Fruit fly (Drosophila melanogaster) whole organism, embryonic: ENCODE results near the gene Nadsyn.

Source experiments
- B-H2 ChIP-seq: fragments of 200-800 bp; sonication (Bioruptor generic); optimal IDR thresholded peaks from 2 replicates; lab custom pipeline; 2018; ENCODE audit warnings: missing biosample characterization, mild to moderate bottlenecking, missing genetic modification characterization
- CG10543 ChIP-seq: fragments of 200-800 bp; sonication (Bioruptor generic); optimal IDR thresholded peaks from 3 replicates; lab custom pipeline; 2017; ENCODE audit warnings: missing biosample characterization, mild to moderate bottlenecking, missing genetic modification characterization, moderate library complexity
- CG12659 ChIP-seq: fragments of 200-800 bp; sonication (Bioruptor generic); optimal IDR thresholded peaks from 3 replicates; lab custom pipeline; 2017; ENCODE audit warnings: mild to moderate bottlenecking, missing biosample characterization, missing genetic modification reagents, missing genetic modification characterization
- CG14860 ChIP-seq: fragments of 200-800 bp; sonication (Bioruptor generic); IDR thresholded peaks from 3 replicates; pipeline ENCODE4 v1.3.6; 2022; ENCODE audit warnings: missing biosample characterization, missing genetic modification characterization; ENCODE audit not compliant: partially characterized antibody
- CG15011 ChIP-seq: fragments of 200-800 bp; sonication (Bioruptor generic); optimal IDR thresholded peaks from 3 replicates; lab custom pipeline; 2018; ENCODE audit warnings: missing biosample characterization, mild to moderate bottlenecking, missing genetic modification characterization
- CG16863 ChIP-seq: fragments of 200-800 bp; sonication (Bioruptor generic); optimal IDR thresholded peaks from 3 replicates; lab custom pipeline; 2016; ENCODE audit warnings: missing biosample characterization, missing genetic modification characterization
- CG31441 ChIP-seq: fragments of 200-800 bp; sonication (Bioruptor generic); IDR thresholded peaks from 2 replicates; pipeline ENCODE4 v1.3.6; 2022; ENCODE audit warnings: missing biosample characterization, missing genetic modification characterization
- CG34224 ChIP-seq: fragments of 200-800 bp; sonication (Bioruptor generic); IDR thresholded peaks from 3 replicates; pipeline ENCODE4 v1.3.6; 2022; ENCODE audit warnings: missing biosample characterization, missing genetic modification characterization; ENCODE audit not compliant: partially characterized antibody
- CG3995 ChIP-seq: fragments of 200-800 bp; sonication (Bioruptor generic); optimal IDR thresholded peaks from 3 replicates; lab custom pipeline; 2016; ENCODE audit warnings: missing biosample characterization, missing genetic modification characterization
- CG6791 ChIP-seq: fragments of 200-800 bp; sonication (Bioruptor generic); IDR thresholded peaks from 3 replicates; pipeline ENCODE4 v1.3.6; 2022; ENCODE audit warnings: missing biosample characterization, missing genetic modification characterization; ENCODE audit not compliant: partially characterized antibody
- CG8089 ChIP-seq: fragments of 200-800 bp; sonication (Bioruptor generic); optimal IDR thresholded peaks from 3 replicates; lab custom pipeline; 2016; ENCODE audit warnings: missing biosample characterization, missing genetic modification characterization
- CG9215 ChIP-seq: fragments of 200-800 bp; sonication (Bioruptor generic); IDR thresholded peaks from 2 replicates; pipeline ENCODE4 v1.3.6; 2022; ENCODE audit warnings: missing biosample characterization, missing genetic modification characterization
- CG9932 ChIP-seq: fragments of 200-800 bp; sonication (Bioruptor generic); IDR thresholded peaks from 2 replicates; pipeline ENCODE4 v1.3.6; 2022; ENCODE audit warnings: missing biosample characterization, missing genetic modification characterization
- CkIIα-i1 ChIP-seq: fragments of 200-800 bp; sonication (Bioruptor generic); IDR thresholded peaks from 2 replicates; pipeline ENCODE4 v1.3.6; 2022; ENCODE audit warnings: missing biosample characterization, missing genetic modification characterization
- Drgx ChIP-seq: fragments of 200-800 bp; sonication (Bioruptor generic); IDR thresholded peaks from 2 replicates; pipeline ENCODE4 v1.3.6; 2022; ENCODE audit warnings: missing biosample characterization, missing genetic modification characterization
- E2f1 ChIP-seq: fragments of 200-800 bp; sonication (Bioruptor generic); IDR thresholded peaks from 2 replicates; pipeline ENCODE4 v1.3.6; 2022; ENCODE audit warnings: missing biosample characterization, missing genetic modification characterization
- E2f2 ChIP-seq: fragments of 200-800 bp; sonication (Bioruptor generic); IDR thresholded peaks from 2 replicates; pipeline ENCODE4 v1.3.6; 2022; ENCODE audit warnings: missing biosample characterization, missing genetic modification characterization
- ERR ChIP-seq: fragments of 200-800 bp; sonication (Bioruptor generic); optimal IDR thresholded peaks from 2 replicates; lab custom pipeline; 2016; ENCODE audit warnings: missing biosample characterization, missing genetic modification characterization
- Ets65A ChIP-seq: fragments of 200-800 bp; sonication (Bioruptor generic); peaks from one replicate; lab custom pipeline; 2016; ENCODE audit warnings: missing biosample characterization, missing genetic modification characterization
- Ets97D ChIP-seq: fragments of 200-800 bp; sonication (Bioruptor generic); optimal IDR thresholded peaks from 3 replicates; lab custom pipeline; 2016; ENCODE audit warnings: missing biosample characterization, missing genetic modification characterization
- HmgZ ChIP-seq: fragments of 200-800 bp; sonication (Bioruptor generic); optimal IDR thresholded peaks from 2 replicates; lab custom pipeline; 2018; ENCODE audit warnings: missing biosample characterization, mild to moderate bottlenecking, missing genetic modification characterization
- Hr51 ChIP-seq, 2 experiments: fragments of 200-800 bp; sonication (Bioruptor generic); optimal IDR thresholded peaks; 2 replicates in 1 of 2; 3 replicates in 1 of 2; lab custom pipeline; 2016 to 2018; ENCODE audit warnings: missing biosample characterization in 2 of 2, missing genetic modification characterization in 2 of 2, mild to moderate bottlenecking in 1 of 2, moderate library complexity in 1 of 2
- Lhr ChIP-seq: fragments of 200-800 bp; sonication (Bioruptor generic); optimal IDR thresholded peaks from 3 replicates; lab custom pipeline; 2017; ENCODE audit warnings: mild to moderate bottlenecking, missing biosample characterization, missing genetic modification reagents, missing genetic modification characterization
- MBD-R2 ChIP-seq: fragments of 200-800 bp; sonication (Bioruptor generic); IDR thresholded peaks from 2 replicates; pipeline ENCODE4 v1.3.6; 2022; ENCODE audit warnings: missing biosample characterization, missing genetic modification characterization
- Mad ChIP-seq: fragments of 200-800 bp; sonication (Bioruptor generic); optimal IDR thresholded peaks from 2 replicates; lab custom pipeline; 2016; ENCODE audit warnings: missing biosample characterization, missing genetic modification characterization
- Myb ChIP-seq: fragments of 200-800 bp; sonication (Bioruptor generic); optimal IDR thresholded peaks from 2 replicates; lab custom pipeline; 2016; ENCODE audit warnings: missing biosample characterization, missing genetic modification characterization
- Nf-YB ChIP-seq: fragments of 200-800 bp; sonication (Bioruptor generic); optimal IDR thresholded peaks from 3 replicates; lab custom pipeline; 2019; ENCODE audit warnings: missing biosample characterization, mild to moderate bottlenecking, missing genetic modification characterization, moderate library complexity
- Pdp1 ChIP-seq, 2 experiments: fragments of 200-800 bp; sonication (Bioruptor generic); optimal IDR thresholded peaks; 3 replicates each; lab custom pipeline; 2016; ENCODE audit warnings: missing biosample characterization in 2 of 2, missing genetic modification characterization in 2 of 2, mild to moderate bottlenecking in 1 of 2, moderate library complexity in 1 of 2
- Scr ChIP-seq: fragments of 200-800 bp; sonication (Bioruptor generic); IDR thresholded peaks from 2 replicates; pipeline ENCODE4 v1.3.6; 2022; ENCODE audit warnings: missing biosample characterization, missing genetic modification characterization; ENCODE audit not compliant: partially characterized antibody
- amos ChIP-seq: fragments of 200-800 bp; sonication (Bioruptor generic); IDR thresholded peaks from 2 replicates; pipeline ENCODE4 v1.3.6; 2022; ENCODE audit warnings: missing biosample characterization, missing genetic modification characterization; ENCODE audit not compliant: partially characterized antibody
- ato ChIP-seq: fragments of 200-800 bp; sonication (Bioruptor generic); IDR thresholded peaks from 2 replicates; pipeline ENCODE4 v1.3.6; 2022; ENCODE audit warnings: missing biosample characterization, missing genetic modification characterization; ENCODE audit not compliant: partially characterized antibody
- cato ChIP-seq: fragments of 200-800 bp; sonication (Bioruptor generic); optimal IDR thresholded peaks from 2 replicates; lab custom pipeline; 2016; ENCODE audit warnings: missing biosample characterization, missing genetic modification characterization, borderline replicate concordance
- chinmo ChIP-seq: fragments of 200-800 bp; sonication (Bioruptor generic); IDR thresholded peaks from 4 replicates; pipeline ENCODE4 v1.3.6; 2022; ENCODE audit warnings: missing biosample characterization, missing genetic modification characterization; ENCODE audit not compliant: partially characterized antibody
- crp ChIP-seq, 2 experiments: fragments of 200-800 bp; sonication (Bioruptor generic); optimal IDR thresholded peaks; 2 replicates in 1 of 2; 3 replicates in 1 of 2; lab custom pipeline; 2017; ENCODE audit warnings: missing biosample characterization in 2 of 2, missing genetic modification characterization in 2 of 2, mild to moderate bottlenecking in 1 of 2, moderate library complexity in 1 of 2
- dpn ChIP-seq, 2 experiments: fragments of 200-800 bp; sonication (Bioruptor generic); optimal IDR thresholded peaks; 3 replicates each; lab custom pipeline; 2016; ENCODE audit warnings: missing biosample characterization in 2 of 2, missing genetic modification characterization in 2 of 2
- gcm2 ChIP-seq: fragments of 200-800 bp; sonication (Bioruptor generic); optimal IDR thresholded peaks from 2 replicates; lab custom pipeline; 2016; ENCODE audit warnings: missing biosample characterization, missing genetic modification characterization
- hbn ChIP-seq: fragments of 200-800 bp; sonication (Bioruptor generic); IDR thresholded peaks from 2 replicates; pipeline ENCODE4 v1.3.6; 2022; ENCODE audit warnings: missing biosample characterization, missing genetic modification characterization; ENCODE audit not compliant: partially characterized antibody
- inv ChIP-seq: fragments of 200-800 bp; sonication (Bioruptor generic); IDR thresholded peaks from 2 replicates; pipeline ENCODE4 v1.3.6; 2022; ENCODE audit warnings: missing biosample characterization, missing genetic modification characterization; ENCODE audit not compliant: partially characterized antibody
- knrl ChIP-seq: fragments of 200-800 bp; sonication (Bioruptor generic); IDR thresholded peaks from 3 replicates; pipeline ENCODE4 v1.3.6; 2022; ENCODE audit warnings: missing biosample characterization, missing genetic modification characterization; ENCODE audit not compliant: partially characterized antibody
- mld ChIP-seq: fragments of 200-800 bp; sonication (Bioruptor generic); IDR thresholded peaks from 3 replicates; pipeline ENCODE4 v1.3.6; 2022; ENCODE audit warnings: missing biosample characterization, missing genetic modification characterization; ENCODE audit not compliant: partially characterized antibody
- phol ChIP-seq: fragments of 200-800 bp; sonication (Bioruptor generic); optimal IDR thresholded peaks from 3 replicates; lab custom pipeline; 2018; ENCODE audit warnings: missing biosample characterization, mild to moderate bottlenecking, missing genetic modification characterization, moderate library complexity
- pzg ChIP-seq: fragments of 200-800 bp; sonication (Bioruptor generic); optimal IDR thresholded peaks from 3 replicates; lab custom pipeline; 2018; ENCODE audit warnings: missing biosample characterization, mild to moderate bottlenecking, missing genetic modification characterization, moderate library complexity
- slbo ChIP-seq: fragments of 200-800 bp; sonication (Bioruptor generic); IDR thresholded peaks from 2 replicates; pipeline ENCODE4 v1.3.6; 2022; ENCODE audit warnings: missing biosample characterization, missing genetic modification characterization
- sna ChIP-seq: fragments of 200-800 bp; sonication (Bioruptor generic); IDR thresholded peaks from 2 replicates; pipeline ENCODE4 v1.3.6; 2022; ENCODE audit warnings: missing biosample characterization, missing genetic modification characterization; ENCODE audit not compliant: partially characterized antibody
- unc-4 ChIP-seq: fragments of 200-800 bp; sonication (Bioruptor generic); IDR thresholded peaks from 2 replicates; pipeline ENCODE4 v1.3.6; 2022; ENCODE audit warnings: missing biosample characterization, missing genetic modification characterization; ENCODE audit not compliant: partially characterized antibody
- vnd ChIP-seq: fragments of 200-800 bp; sonication (Bioruptor generic); IDR thresholded peaks from 3 replicates; pipeline ENCODE4 v1.3.6; 2022; ENCODE audit warnings: missing biosample characterization, missing genetic modification characterization; ENCODE audit not compliant: partially characterized antibody
- wdn ChIP-seq: fragments of 200-800 bp; sonication (Bioruptor generic); IDR thresholded peaks from 2 replicates; pipeline ENCODE4 v1.3.6; 2022; ENCODE audit warnings: missing biosample characterization, missing genetic modification characterization
- zf30C ChIP-seq: fragments of 200-800 bp; sonication (Bioruptor generic); optimal IDR thresholded peaks from 3 replicates; lab custom pipeline; 2018; ENCODE audit warnings: missing biosample characterization, mild to moderate bottlenecking, missing genetic modification characterization

The Nadsyn gene

dm6 chrX:13736174-13736482 is 18.0 kb upstream of the Nadsyn start, which contains the start of gene g (continued):
- TF ChIP-seq ERR (GFP tag; lab: Kevin White, UChicago) = peak; percentile 8
- peak in 1 of 2 experiments; percentile 11 for TF ChIP-seq crp (GFP tag; optimal IDR thresholded peaks at IDR 0.05; lab: Kevin White, UChicago)
- no peak for TF ChIP-seq cato (GFP tag; lab: Kevin White, UChicago)
- TF ChIP-seq CkIIα-i1 (GFP tag; lab: Robert Waterston, UW) = no peak
- TF ChIP-seq CG12659 (GFP tag; lab: Kevin White, UChicago) = peak; percentile 49
- peak; percentile 86 for TF ChIP-seq ato (GFP tag; lab: Robert Waterston, UW)
- peak; percentile 85; the same call in 3 of the 4 replicates for TF ChIP-seq chinmo
- peak; percentile 77 for TF ChIP-seq vnd (GFP tag; lab: Robert Waterston, UW)
- no peak for TF ChIP-seq CG8089 (GFP tag; lab: Kevin White, UChicago)
- no peak for TF ChIP-seq CG9215 (GFP tag; lab: Robert Waterston, UW)
- peak; percentile 95 for TF ChIP-seq CG6791
- peak; percentile 4 for TF ChIP-seq phol (tag; lab: Kevin White, UChicago)
- TF ChIP-seq CG14860 = peak; percentile 80
- no peak for TF ChIP-seq CG15011
- TF ChIP-seq slbo (GFP tag; lab: Robert Waterston, UW) = peak; percentile 22; the same call in 1 of the 2 replicates
- peak; percentile 68 for TF ChIP-seq MBD-R2
- TF ChIP-seq pzg = peak; percentile 89
- TF ChIP-seq CG16863 = no peak
- peak; percentile 82; the same call in 2 of the 3 replicates for TF ChIP-seq mld (GFP tag; lab: Robert Waterston, UW)
- TF ChIP-seq CG34224 (GFP tag; lab: Robert Waterston, UW) = peak; percentile 78
- peak; percentile 84 for TF ChIP-seq unc-4 (GFP tag; lab: Robert Waterston, UW)
- TF ChIP-seq B-H2 (GFP tag; lab: Kevin White, UChicago) = no peak
- TF ChIP-seq hbn (GFP tag; lab: Robert Waterston, UW) = peak; percentile 81
- TF ChIP-seq gcm2 = no peak
- TF ChIP-seq dpn (GFP tag; optimal IDR thresholded peaks at IDR 0.05; lab: Kevin White, UChicago) = peak in 1 of 2 experiments; percentile 28
- TF ChIP-seq Ets65A (GFP tag; lab: Kevin White, UChicago) = peak; percentile 43
- TF ChIP-seq Lhr (GFP tag; lab: Kevin White, UChicago) = peak; percentile 40
- peak; percentile 1 for TF ChIP-seq Mad
- TF ChIP-seq HmgZ = peak; percentile 53
- peak; percentile 83 for TF ChIP-seq Ets97D (GFP tag; lab: Kevin White, UChicago)
- TF ChIP-seq Pdp1 (GFP tag; optimal IDR thresholded peaks at IDR 0.05; lab: Kevin White, UChicago) = no peak
- peak; percentile 88 for TF ChIP-seq Scr (GFP tag; lab: Robert Waterston, UW)
- TF ChIP-seq CG3995 = peak; percentile 1
- peak; percentile 28 for TF ChIP-seq zf30C (GFP tag; lab: Kevin White, UChicago)
- TF ChIP-seq inv (GFP tag; lab: Robert Waterston, UW) = peak; percentile 88
- peak; percentile 63 for TF ChIP-seq sna (GFP tag; lab: Robert Waterston, UW)
- peak; percentile 91 for TF ChIP-seq Myb (GFP tag; lab: Kevin White, UChicago)
- TF ChIP-seq Hr51 (GFP tag; optimal IDR thresholded peaks at IDR 0.05; lab: Kevin White, UChicago) = no peak
- no peak for TF ChIP-seq E2f1 (GFP tag; lab: Robert Waterston, UW)
- no peak for TF ChIP-seq Drgx (GFP tag; lab: Robert Waterston, UW)
- TF ChIP-seq CG31441 (GFP tag; lab: Robert Waterston, UW) = no peak
- TF ChIP-seq knrl = peak; percentile 85
- TF ChIP-seq Nf-YB = no peak
- TF ChIP-seq E2f2 = peak; percentile 70
- no peak for TF ChIP-seq wdn
- TF ChIP-seq amos (GFP tag; lab: Robert Waterston, UW) = peak; percentile 94
- no peak for TF ChIP-seq CG10543 (GFP tag; lab: Kevin White, UChicago)
- peak; percentile 42; the same call in 1 of the 2 replicates for TF ChIP-seq CG9932 (GFP tag; lab: Robert Waterston, UW)
- TF ChIP-seq, all 482 proteins: peak for 75
